Worm (Caenorhabditis elegans): ENCODE measurements around the gene acdh-10.

The acdh-10 gene

DNA sequence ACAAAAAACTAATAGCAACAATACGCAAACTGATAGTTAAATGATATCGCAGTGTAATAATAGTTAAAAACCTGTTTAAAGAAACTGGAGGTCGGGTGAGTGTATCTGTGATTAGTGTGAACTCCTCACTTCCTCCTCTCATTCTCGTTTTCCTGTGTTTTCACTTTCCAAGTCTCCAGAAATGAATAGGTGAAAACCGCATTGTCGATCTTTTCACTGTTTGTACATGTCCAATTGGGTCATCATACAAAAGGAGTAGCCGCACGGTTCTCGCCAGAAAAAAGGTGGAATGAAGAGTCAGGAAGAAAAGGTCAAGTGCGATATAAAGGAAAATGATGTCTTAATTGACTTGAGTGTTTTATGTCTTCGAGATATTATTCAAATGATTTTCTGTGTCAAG lies 3.2 kb downstream of the acdh-10 start:
- no peak for TF ChIP-seq nhr-19 (GFP tag; conservative IDR thresholded peaks at IDR 0.05)
- TF ChIP-seq blmp-1 (tag; optimal IDR thresholded peaks at IDR 0.05): peak; percentile 99
- TF ChIP-seq grh-1 (GFP tag; IDR thresholded peaks at IDR 0.05): no peak

DNA sequence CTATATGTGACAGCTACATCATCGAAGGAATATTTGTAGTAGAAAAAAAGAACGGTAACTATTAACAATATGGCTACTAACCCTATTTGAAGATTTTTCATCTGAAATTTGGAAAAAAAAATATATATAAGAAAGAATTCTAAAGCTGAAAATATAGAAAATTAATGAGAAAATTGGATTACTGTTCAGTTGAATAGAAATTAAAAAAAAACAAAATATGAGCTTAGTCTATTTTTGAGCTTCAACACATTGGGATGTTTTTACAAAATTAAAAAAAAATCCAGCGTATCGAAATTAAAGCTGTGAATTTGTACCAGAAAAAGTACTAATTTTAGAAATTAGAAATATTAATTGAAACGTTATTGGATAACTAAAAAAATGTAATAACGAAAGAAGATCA lies 5.4 kb downstream of the acdh-10 start, which contains the start of gene T08G2.2:
TSS of gene T08G2.2 (minus strand) at position 101 of the 400 bp plus-strand sequence.
- TF ChIP-seq unc-86 (tag; optimal IDR thresholded peaks at IDR 0.05) (no peak), nhr-76 (tag; optimal IDR thresholded peaks at IDR 0.05) (no peak), zip-4 (GFP tag; optimal IDR thresholded peaks at IDR 0.05) (no peak), ceh-90 (tag; optimal IDR thresholded peaks at IDR 0.05) (no peak), C04F5.9 (tag; optimal IDR thresholded peaks at IDR 0.05) (no peak), swsn-7 (tag; optimal IDR thresholded peaks at IDR 0.05) (no peak), efl-1 (optimal IDR thresholded peaks at IDR 0.05) (no peak), efl-1 (GFP tag; optimal IDR thresholded peaks at IDR 0.05 in 1 of 2) (no peak), mdl-1 (tag; optimal IDR thresholded peaks at IDR 0.05) (no peak)

DNA sequence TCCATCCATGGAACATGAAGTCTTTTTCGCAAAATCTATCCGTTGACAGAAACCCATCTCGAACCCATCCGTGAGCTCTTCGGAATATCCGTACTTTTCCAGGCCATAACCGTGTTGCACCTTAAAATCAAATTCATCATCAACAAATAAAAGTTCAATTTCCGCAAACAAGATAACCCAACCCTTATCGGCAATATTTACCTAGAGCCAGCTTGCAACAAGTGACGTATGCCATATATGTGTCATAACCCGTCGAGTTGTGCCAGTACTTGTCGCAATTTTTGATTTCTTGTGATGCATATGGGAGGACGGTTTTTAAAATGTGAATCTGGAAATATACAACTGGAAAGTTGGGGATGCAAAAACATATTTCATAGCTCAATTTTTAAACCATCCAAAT lies 8.8 kb downstream of the acdh-10 start:
- TF ChIP-seq C34B4.2 (tag; optimal IDR thresholded peaks at IDR 0.05) (no peak), ceh-82 (tag; optimal IDR thresholded peaks at IDR 0.05) (no peak), swsn-7 (tag; optimal IDR thresholded peaks at IDR 0.05) (no peak), lin-13 (GFP tag; optimal IDR thresholded peaks at IDR 0.05) (no peak)

DNA sequence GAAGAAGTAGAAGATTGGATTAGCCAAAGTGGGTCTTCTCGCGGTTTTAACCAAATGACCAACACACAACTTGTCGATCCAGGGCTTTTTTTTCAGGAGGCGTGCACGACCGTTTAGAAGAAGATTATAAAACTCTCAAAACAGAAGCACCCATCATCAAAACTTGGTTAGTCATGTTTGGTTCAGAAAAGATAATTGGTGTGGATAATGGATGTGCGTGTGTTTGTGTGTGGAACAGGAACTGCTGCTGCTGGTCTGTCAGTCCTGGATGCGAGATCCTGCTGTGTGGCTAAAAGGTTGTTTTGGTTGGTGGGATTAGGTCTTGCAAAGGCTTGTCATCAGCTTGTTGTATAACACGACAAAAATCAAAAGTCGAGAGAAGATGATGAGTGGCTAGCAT lies 11.3 kb downstream of the acdh-10 start:
- no peak for TF ChIP-seq blmp-1 (tag; optimal IDR thresholded peaks at IDR 0.05)
- TF ChIP-seq fos-1 (tag; optimal IDR thresholded peaks at IDR 0.05): no peak
- TF ChIP-seq lin-35 (GFP tag; optimal IDR thresholded peaks at IDR 0.05): no peak
- no peak for TF ChIP-seq jun-1 (tag; optimal IDR thresholded peaks at IDR 0.05)
- no peak for TF ChIP-seq lin-15B (tag; optimal IDR thresholded peaks at IDR 0.05)
- TF ChIP-seq pqm-1 (tag; optimal IDR thresholded peaks at IDR 0.05): no peak
- TF ChIP-seq unc-130 (tag; optimal IDR thresholded peaks at IDR 0.05): no peak
- no peak for TF ChIP-seq ces-1 (GFP tag; optimal IDR thresholded peaks at IDR 0.05)
- TF ChIP-seq snu-23 (GFP tag; optimal IDR thresholded peaks at IDR 0.05): no peak
- TF ChIP-seq xbp-1 (tag; optimal IDR thresholded peaks at IDR 0.05): no peak
- no peak for TF ChIP-seq unc-98 (GFP tag; IDR thresholded peaks at IDR 0.05)
- TF ChIP-seq ceh-90 (tag; optimal IDR thresholded peaks at IDR 0.05): no peak
- no peak for TF ChIP-seq unc-86 (tag; optimal IDR thresholded peaks at IDR 0.05)
- TF ChIP-seq ceh-63 (GFP tag; optimal IDR thresholded peaks at IDR 0.05): no peak
- no peak for TF ChIP-seq lin-14 (GFP tag; optimal IDR thresholded peaks at IDR 0.05)
- TF ChIP-seq pag-3 (tag; optimal IDR thresholded peaks at IDR 0.05; ENCODE audit: borderline replicate concordance, insufficient read depth): no peak
- TF ChIP-seq elt-3 (tag; optimal IDR thresholded peaks at IDR 0.05): no peak
- TF ChIP-seq nhr-20 (tag; optimal IDR thresholded peaks at IDR 0.05): no peak
- TF ChIP-seq sup-37 (GFP tag; optimal IDR thresholded peaks at IDR 0.05): no peak

DNA sequence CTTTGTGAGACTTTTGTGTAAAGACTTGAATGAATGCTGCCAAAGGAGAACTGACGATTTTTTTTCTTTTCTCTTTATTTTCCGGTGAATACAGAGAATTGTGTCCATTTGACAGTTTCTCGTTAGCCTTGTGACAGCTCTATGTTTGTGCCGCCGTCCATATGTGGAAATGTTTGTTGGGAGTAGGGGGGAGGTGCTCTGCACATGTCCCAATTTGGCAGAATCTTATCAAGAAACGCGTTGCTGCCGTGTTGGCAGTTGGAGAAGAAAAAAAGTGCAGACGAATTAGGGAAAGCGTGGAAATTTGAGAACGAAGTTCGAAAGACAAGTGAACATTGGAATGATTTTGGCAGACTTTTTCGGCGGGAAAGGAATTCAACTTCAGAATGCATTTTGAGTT lies 16.9 kb downstream of the acdh-10 start:
- TF ChIP-seq lin-35 (GFP tag; optimal IDR thresholded peaks at IDR 0.05): no peak
- TF ChIP-seq F16B12.6 (tag; optimal IDR thresholded peaks at IDR 0.05): no peak
- TF ChIP-seq irx-1 (tag; optimal IDR thresholded peaks at IDR 0.05): no peak
- TF ChIP-seq nhr-76 (tag; optimal IDR thresholded peaks at IDR 0.05): no peak
- TF ChIP-seq sox-4 (tag; optimal IDR thresholded peaks at IDR 0.05): no peak
- no peak for TF ChIP-seq mef-2 (tag; optimal IDR thresholded peaks at IDR 0.05)
- no peak for TF ChIP-seq egl-13 (tag; optimal IDR thresholded peaks at IDR 0.05)
- no peak for TF ChIP-seq lsy-2 (tag; optimal IDR thresholded peaks at IDR 0.05)
- no peak for TF ChIP-seq nhr-20 (tag; optimal IDR thresholded peaks at IDR 0.05)
- TF ChIP-seq C16A3.4 (tag; optimal IDR thresholded peaks at IDR 0.05): no peak
